Worm (Caenorhabditis elegans): ENCODE results near the gene zip-8.

- TF ChIP-seq ama-1 (optimal IDR thresholded peaks at IDR 0.05) = no peak
- TF ChIP-seq hlh-8 (tag; optimal IDR thresholded peaks at IDR 0.05) = no peak
- no peak for TF ChIP-seq zip-5 (tag; optimal IDR thresholded peaks at IDR 0.05)
- TF ChIP-seq K02D7.2 (tag; optimal IDR thresholded peaks at IDR 0.05) = no peak
- TF ChIP-seq nhr-11 (tag; optimal IDR thresholded peaks at IDR 0.05) = no peak
- TF ChIP-seq dmd-4 (tag; optimal IDR thresholded peaks at IDR 0.05; ENCODE audit: borderline replicate concordance) = no peak
- TF ChIP-seq ceh-31 (tag; optimal IDR thresholded peaks at IDR 0.05) = no peak
Measured at ce11 chrIII:6452278-6452677, 26.5 kb upstream of the zip-8 start, which contains the start of gene set-1.

Measured in whole organism, late embryonic.